Fruit fly (Drosophila melanogaster): ENCODE measurements around the gene wge.

- TF ChIP-seq pad (GFP tag; optimal IDR thresholded peaks at IDR 0.05): no peak
- TF ChIP-seq CG33017 (tag; optimal IDR thresholded peaks at IDR 0.05): no peak
- TF ChIP-seq bab1 (GFP tag; optimal IDR thresholded peaks at IDR 0.05): no peak
- TF ChIP-seq CG7101 (tag; optimal IDR thresholded peaks at IDR 0.05): no peak
- no peak for TF ChIP-seq CG1620 (GFP tag; optimal IDR thresholded peaks at IDR 0.05)
- TF ChIP-seq cnc (optimal IDR thresholded peaks at IDR 0.05): no peak
- TF ChIP-seq toe (GFP tag; optimal IDR thresholded peaks at IDR 0.05): no peak
- TF ChIP-seq CG7045 (GFP tag; optimal IDR thresholded peaks at IDR 0.05): no peak
- TF ChIP-seq CG14711 (tag; optimal IDR thresholded peaks at IDR 0.05): no peak
- TF ChIP-seq CG11617 (GFP tag; optimal IDR thresholded peaks at IDR 0.05): no peak
- no peak for TF ChIP-seq Mnt (GFP tag; optimal IDR thresholded peaks at IDR 0.05)
- TF ChIP-seq kay (GFP tag; ENCODE audit: borderline replicate concordance): no peak
These were observed 45.5 kb downstream of the wge start for dm6 chr3R:22675447-22675846.
